Worm (Caenorhabditis elegans): ENCODE measurements around the gene col-124.

col-124 gene

ce11 chrIV:10252886-10253639 lies 36.8 kb downstream of the col-124 start:
- TF ChIP-seq elt-2 (tag; optimal IDR thresholded peaks at IDR 0.05) = peak; percentile 59
- no peak for TF ChIP-seq nhr-76 (tag; optimal IDR thresholded peaks at IDR 0.05)
- TF ChIP-seq ceh-16 (tag; optimal IDR thresholded peaks at IDR 0.05) = no peak
- no peak for TF ChIP-seq nhr-11 (tag; optimal IDR thresholded peaks at IDR 0.05)
- no peak for TF ChIP-seq ceh-9 (tag; optimal IDR thresholded peaks at IDR 0.05)
- TF ChIP-seq elt-1 (tag; optimal IDR thresholded peaks at IDR 0.05) = peak; percentile 68
- no peak for TF ChIP-seq ceh-28 (tag; optimal IDR thresholded peaks at IDR 0.05)
- TF ChIP-seq nhr-43 (tag; optimal IDR thresholded peaks at IDR 0.05; ENCODE audit: poor library complexity, severe bottlenecking) = no peak
- TF ChIP-seq mml-1 (tag; optimal IDR thresholded peaks at IDR 0.05) = no peak
- no peak for TF ChIP-seq egl-27 (tag; optimal IDR thresholded peaks at IDR 0.05)
- no peak for TF ChIP-seq nhr-67 (tag; optimal IDR thresholded peaks at IDR 0.05)
- peak; percentile 36 for TF ChIP-seq nhr-25 (tag; optimal IDR thresholded peaks at IDR 0.05)
- peak; percentile 12 for TF ChIP-seq pqm-1 (tag; optimal IDR thresholded peaks at IDR 0.05)
- TF ChIP-seq jun-1 (tag; optimal IDR thresholded peaks at IDR 0.05) = peak; percentile 32
- TF ChIP-seq nhr-237 (tag; optimal IDR thresholded peaks at IDR 0.05) = no peak
- TF ChIP-seq eor-1 (tag; optimal IDR thresholded peaks at IDR 0.05) = peak in 1 of 2 experiments; percentile 30
- no peak for TF ChIP-seq tbx-2 (tag; optimal IDR thresholded peaks at IDR 0.05)

DNA sequence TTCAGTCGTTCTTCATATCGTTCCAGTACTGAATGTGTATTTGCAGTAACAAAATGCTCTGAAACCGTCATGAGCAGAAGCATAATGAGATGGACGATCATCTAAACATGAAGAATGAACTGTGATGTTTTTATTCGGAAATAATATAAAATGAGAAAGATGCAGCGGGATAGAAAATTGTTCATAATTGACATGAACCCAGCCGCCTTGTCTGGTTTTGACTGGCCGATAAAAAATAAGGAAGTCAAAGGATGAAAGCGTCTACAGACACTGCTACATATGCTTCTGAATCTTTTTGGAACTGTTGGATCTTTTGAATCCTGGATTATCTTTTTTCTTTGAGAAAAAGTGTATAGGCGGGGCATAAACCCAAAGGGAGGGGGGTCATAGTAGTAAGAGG lies 43.3 kb downstream of the col-124 start, which contains the start of gene F01G10.9:
Gene F01G10.9, minus strand, starts transcription at position 101 of the 400 bp plus-strand sequence.
- no peak for TF ChIP-seq fos-1 (tag; optimal IDR thresholded peaks at IDR 0.05)
- TF ChIP-seq nhr-76 (tag; optimal IDR thresholded peaks at IDR 0.05) = no peak
- no peak for TF ChIP-seq lin-39 (tag; optimal IDR thresholded peaks at IDR 0.05)
- TF ChIP-seq ZK546.5 (tag; optimal IDR thresholded peaks at IDR 0.05) = no peak
- TF ChIP-seq sea-2 (GFP tag; optimal IDR thresholded peaks at IDR 0.05) = no peak
- TF ChIP-seq nhr-25 (tag; optimal IDR thresholded peaks at IDR 0.05) = no peak
- TF ChIP-seq nhr-67 (tag; optimal IDR thresholded peaks at IDR 0.05) = no peak
- no peak for TF ChIP-seq tbx-2 (tag; optimal IDR thresholded peaks at IDR 0.05)
- TF ChIP-seq jun-1 (tag; optimal IDR thresholded peaks at IDR 0.05) = no peak
- no peak for TF ChIP-seq mdl-1 (tag; optimal IDR thresholded peaks at IDR 0.05)

ce11 chrIV:10261061-10261460 lies 44.8 kb downstream of the col-124 start:
- no peak for TF ChIP-seq fkh-10 (GFP tag; optimal IDR thresholded peaks at IDR 0.05)
- no peak for TF ChIP-seq ztf-11 (tag; optimal IDR thresholded peaks at IDR 0.05)
- TF ChIP-seq pqm-1 (tag; optimal IDR thresholded peaks at IDR 0.05) = no peak
- TF ChIP-seq elt-1 (tag; optimal IDR thresholded peaks at IDR 0.05) = peak; percentile 92
- TF ChIP-seq mdl-1 (tag; optimal IDR thresholded peaks at IDR 0.05) = no peak
- TF ChIP-seq ceh-28 (tag; optimal IDR thresholded peaks at IDR 0.05) = no peak
- peak; percentile 88 for TF ChIP-seq nhr-23 (tag; optimal IDR thresholded peaks at IDR 0.05)
- TF ChIP-seq nfya-1 (tag; optimal IDR thresholded peaks at IDR 0.05; ENCODE audit: insufficient read depth) = no peak
- peak; percentile 17 for TF ChIP-seq nhr-43 (tag; optimal IDR thresholded peaks at IDR 0.05; ENCODE audit: poor library complexity, severe bottlenecking)
- no peak for TF ChIP-seq egl-27 (tag; optimal IDR thresholded peaks at IDR 0.05)
- TF ChIP-seq daf-12 (tag; optimal IDR thresholded peaks at IDR 0.05) = no peak
- peak in 2 of 3 experiments; percentile 79 to 95 for TF ChIP-seq elt-3 (tag; optimal IDR thresholded peaks at IDR 0.05)
- TF ChIP-seq aly-2 (tag; optimal IDR thresholded peaks at IDR 0.05) = no peak
- TF ChIP-seq ZK546.5 (tag; optimal IDR thresholded peaks at IDR 0.05) = no peak
